Worm (Caenorhabditis elegans) whole organism, L1 larva: Measurements from ENCODE around the gene T24C4.3.

Source experiments
- ama-1 ChIP-seq: fragments of 150-350 bp; optimal IDR thresholded peaks from 2 replicates; lab custom pipeline; 2014
- elt-2 ChIP-seq: sonication (generic microtip); optimal IDR thresholded peaks from 2 replicates; lab custom pipeline; 2016; ENCODE audit warnings: missing genetic modification characterization, mild to moderate bottlenecking, inconsistent platforms, missing compliant biosample characterization, missing genetic modification reagents
- elt-3 ChIP-seq, 6 experiments: fragments of 150-350 bp in 1 of 6; sonication (generic microtip); optimal IDR thresholded peaks; 2 replicates each; lab custom pipeline; 2017 to 2018; ENCODE audit warnings: missing biosample characterization in 6 of 6, missing genetic modification characterization in 6 of 6, inconsistent platforms in 1 of 6
- lin-13 ChIP-seq: fragments of 150-350 bp; optimal IDR thresholded peaks from 2 replicates; lab custom pipeline; 2014; ENCODE audit warnings: missing biosample characterization, missing genetic modification reagents, missing genetic modification characterization
- lin-39 ChIP-seq: fragments of 150-350 bp; optimal IDR thresholded peaks from 2 replicates; lab custom pipeline; 2014; ENCODE audit warnings: missing biosample characterization, missing genetic modification reagents, missing genetic modification characterization
- lsy-2 ChIP-seq, 2 experiments: fragments of 150-350 bp; optimal IDR thresholded peaks; 2 replicates each; lab custom pipeline; 2014; ENCODE audit warnings: missing biosample characterization in 2 of 2, missing genetic modification characterization in 2 of 2
- mdl-1 ChIP-seq, 2 experiments: fragments of 150-350 bp; optimal IDR thresholded peaks; 2 replicates each; lab custom pipeline; 2014 to 2017; ENCODE audit warnings: missing biosample characterization in 2 of 2, missing genetic modification characterization in 2 of 2, inconsistent platforms in 1 of 2
- nhr-12 ChIP-seq: sonication (generic microtip); optimal IDR thresholded peaks from 2 replicates; lab custom pipeline; 2017; ENCODE audit warnings: missing biosample characterization, missing genetic modification characterization
- nhr-19 ChIP-seq: fragments of 200-800 bp; sonication (Bioruptor generic); conservative IDR thresholded peaks from 2 replicates; pipeline ENCODE4 v1.3.6; 2022; ENCODE audit warnings: missing genetic modification characterization, missing compliant biosample characterization
- nhr-237 ChIP-seq: fragments of 150-350 bp; optimal IDR thresholded peaks from 2 replicates; lab custom pipeline; 2014; ENCODE audit warnings: missing biosample characterization, missing genetic modification characterization
- nhr-84 ChIP-seq: sonication (generic microtip); optimal IDR thresholded peaks from 2 replicates; lab custom pipeline; 2017; ENCODE audit warnings: missing biosample characterization, missing genetic modification characterization
- unc-62 ChIP-seq: fragments of 150-350 bp; optimal IDR thresholded peaks from 2 replicates; lab custom pipeline; 2014; ENCODE audit warnings: missing biosample characterization, missing genetic modification reagents, missing genetic modification characterization
- unc-86 ChIP-seq: sonication (generic microtip); optimal IDR thresholded peaks from 2 replicates; lab custom pipeline; 2016; ENCODE audit warnings: missing genetic modification characterization, missing compliant biosample characterization
- zag-1 ChIP-seq: fragments of 150-350 bp; optimal IDR thresholded peaks from 2 replicates; lab custom pipeline; 2014; ENCODE audit warnings: missing biosample characterization, missing genetic modification characterization

ce11 chrIII:916897-917296 is 44.6 kb upstream of the T24C4.3 start, which contains the start of gene idpp-13:
- no peak for TF ChIP-seq unc-86 (tag; lab: Kevin White, UChicago)
- no peak for TF ChIP-seq elt-3 (tag; optimal IDR thresholded peaks at IDR 0.05; lab: Kevin White, UChicago)
- TF ChIP-seq ama-1 (lab: Kevin White, UChicago), result no peak
- no peak for TF ChIP-seq zag-1 (tag; lab: Kevin White, UChicago)
- no peak for TF ChIP-seq nhr-84 (tag; lab: Kevin White, UChicago)
- no peak for TF ChIP-seq lin-39
- no peak for TF ChIP-seq nhr-12 (tag; lab: Kevin White, UChicago)
- TF ChIP-seq lin-13 (GFP tag; lab: Kevin White, UChicago), result no peak
- no peak for TF ChIP-seq mdl-1 (tag; optimal IDR thresholded peaks at IDR 0.05; lab: Kevin White, UChicago)
- no peak for TF ChIP-seq elt-2 (tag; lab: Kevin White, UChicago)
- TF ChIP-seq nhr-237, result no peak
- no peak for TF ChIP-seq unc-62 (GFP tag; lab: Kevin White, UChicago)
- no peak for TF ChIP-seq lsy-2 (tag; optimal IDR thresholded peaks at IDR 0.05; lab: Kevin White, UChicago)
- no peak for TF ChIP-seq nhr-19
